Worm (Caenorhabditis elegans) whole organism, L1 larva: ENCODE measurements around the gene jhdm-1.

Experiments
- C34B4.2 ChIP-seq: sonication (generic microtip); optimal IDR thresholded peaks from 2 replicates; lab custom pipeline; 2017; ENCODE audit warnings: mild to moderate bottlenecking, missing genetic modification characterization, missing compliant biosample characterization
- F16B12.6 ChIP-seq: fragments of 150-350 bp; optimal IDR thresholded peaks from 2 replicates; lab custom pipeline; 2014; ENCODE audit warnings: missing biosample characterization, missing genetic modification characterization
- alr-1 ChIP-seq: fragments of 200-800 bp; sonication (Bioruptor generic); optimal IDR thresholded peaks from 2 replicates; lab custom pipeline; 2018; ENCODE audit warnings: borderline replicate concordance, mild to moderate bottlenecking, missing genetic modification characterization, missing compliant biosample characterization
- aly-2 ChIP-seq: fragments of 150-350 bp; optimal IDR thresholded peaks from 2 replicates; lab custom pipeline; 2014; ENCODE audit warnings: missing biosample characterization, missing genetic modification characterization
- ama-1 ChIP-seq: fragments of 150-350 bp; optimal IDR thresholded peaks from 2 replicates; lab custom pipeline; 2014
- ceh-63 ChIP-seq: fragments of 200-800 bp; sonication (Bioruptor generic); optimal IDR thresholded peaks from 2 replicates; lab custom pipeline; 2018; ENCODE audit warnings: mild to moderate bottlenecking, missing genetic modification characterization, missing compliant biosample characterization
- ceh-82 ChIP-seq, 3 experiments: fragments of 150-350 bp in 1 of 3; sonication (generic microtip) in 2 of 3; optimal IDR thresholded peaks; 2 replicates each; lab custom pipeline; 2014 to 2017; ENCODE audit warnings: missing biosample characterization in 3 of 3, missing genetic modification characterization in 3 of 3
- ceh-88 ChIP-seq: fragments of 200-800 bp; sonication (Bioruptor generic); IDR thresholded peaks from 2 replicates; pipeline ENCODE4 v1.3.6; 2022; ENCODE audit warnings: missing genetic modification characterization, missing compliant biosample characterization
- ces-1 ChIP-seq: fragments of 150-350 bp; optimal IDR thresholded peaks from 2 replicates; lab custom pipeline; 2014; ENCODE audit warnings: missing biosample characterization, missing genetic modification reagents, missing genetic modification characterization
- dpl-1 ChIP-seq, 3 experiments: fragments of 150-350 bp in 2 of 3; sonication (generic microtip) in 1 of 3; optimal IDR thresholded peaks; 2 replicates each; lab custom pipeline; 2014 to 2017; ENCODE audit warnings: missing biosample characterization in 3 of 3, missing genetic modification characterization in 3 of 3, missing genetic modification reagents in 3 of 3
- dsc-1 ChIP-seq: sonication (generic microtip); optimal IDR thresholded peaks from 2 replicates; lab custom pipeline; 2016; ENCODE audit warnings: mild to moderate bottlenecking, missing genetic modification characterization, missing compliant biosample characterization
- efl-1 ChIP-seq, 4 experiments: fragments of 150-350 bp; optimal IDR thresholded peaks in 3 of 4; peaks in 1 of 4; 1 replicate in 1 of 4; 2 replicates in 3 of 4; lab custom pipeline; 2014; ENCODE audit warnings: missing biosample characterization in 2 of 4, missing genetic modification characterization in 2 of 4, missing genetic modification reagents in 2 of 4
- egl-27 ChIP-seq, 2 experiments: fragments of 150-350 bp in 1 of 2; sonication (generic microtip); optimal IDR thresholded peaks; 3 replicates each; lab custom pipeline; 2017 to 2018; ENCODE audit warnings: missing biosample characterization in 2 of 2, missing genetic modification characterization in 2 of 2, missing genetic modification reagents in 2 of 2
- elt-2 ChIP-seq: sonication (generic microtip); optimal IDR thresholded peaks from 2 replicates; lab custom pipeline; 2016; ENCODE audit warnings: missing genetic modification characterization, mild to moderate bottlenecking, inconsistent platforms, missing compliant biosample characterization, missing genetic modification reagents
- fkh-4 ChIP-seq: sonication (generic microtip); optimal IDR thresholded peaks from 2 replicates; lab custom pipeline; 2016; ENCODE audit warnings: missing compliant biosample characterization, missing genetic modification characterization, borderline replicate concordance
- fos-1 ChIP-seq: fragments of 150-350 bp; optimal IDR thresholded peaks from 2 replicates; lab custom pipeline; 2014; ENCODE audit warnings: missing biosample characterization, missing genetic modification characterization
- hlh-17 ChIP-seq: fragments of 200-800 bp; sonication (Bioruptor generic); optimal IDR thresholded peaks from 2 replicates; lab custom pipeline; 2018; ENCODE audit warnings: missing genetic modification characterization, mild to moderate bottlenecking, missing compliant biosample characterization, moderate library complexity, borderline replicate concordance
- hpl-2 ChIP-seq: fragments of 150-350 bp; optimal IDR thresholded peaks from 2 replicates; lab custom pipeline; 2014; ENCODE audit warnings: missing biosample characterization, missing genetic modification reagents, missing genetic modification characterization
- isw-1 ChIP-seq: fragments of 200-800 bp; sonication (Bioruptor generic); IDR thresholded peaks from 2 replicates; pipeline ENCODE4 v1.3.6; 2022; ENCODE audit warnings: missing genetic modification characterization, missing compliant biosample characterization
- lin-13 ChIP-seq: fragments of 150-350 bp; optimal IDR thresholded peaks from 2 replicates; lab custom pipeline; 2014; ENCODE audit warnings: missing biosample characterization, missing genetic modification reagents, missing genetic modification characterization
- lin-35 ChIP-seq, 2 experiments: fragments of 150-350 bp; optimal IDR thresholded peaks; 2 replicates each; lab custom pipeline; 2014; ENCODE audit warnings: missing biosample characterization in 2 of 2, missing genetic modification characterization in 2 of 2, missing genetic modification reagents in 2 of 2
- lsy-2 ChIP-seq, 2 experiments: fragments of 150-350 bp; optimal IDR thresholded peaks; 2 replicates each; lab custom pipeline; 2014; ENCODE audit warnings: missing biosample characterization in 2 of 2, missing genetic modification characterization in 2 of 2
- mab-9 ChIP-seq: fragments of 200-800 bp; sonication (Bioruptor generic); IDR thresholded peaks from 2 replicates; pipeline ENCODE4 v1.3.6; 2022; ENCODE audit warnings: missing genetic modification reagents, missing genetic modification characterization, missing compliant biosample characterization
- mep-1 ChIP-seq: fragments of 150-350 bp; optimal IDR thresholded peaks from 2 replicates; lab custom pipeline; 2014; ENCODE audit warnings: missing biosample characterization, missing genetic modification characterization
- nhr-11 ChIP-seq: fragments of 150-350 bp; optimal IDR thresholded peaks from 2 replicates; lab custom pipeline; 2014; ENCODE audit warnings: missing biosample characterization, missing genetic modification characterization
- nhr-12 ChIP-seq: sonication (generic microtip); optimal IDR thresholded peaks from 2 replicates; lab custom pipeline; 2017; ENCODE audit warnings: missing biosample characterization, missing genetic modification characterization
- nhr-19 ChIP-seq: fragments of 200-800 bp; sonication (Bioruptor generic); conservative IDR thresholded peaks from 2 replicates; pipeline ENCODE4 v1.3.6; 2022; ENCODE audit warnings: missing genetic modification characterization, missing compliant biosample characterization
- nhr-20 ChIP-seq: sonication (generic microtip); optimal IDR thresholded peaks from 2 replicates; lab custom pipeline; 2016; ENCODE audit warnings: mild to moderate bottlenecking, missing genetic modification characterization, missing compliant biosample characterization
- nhr-28 ChIP-seq: fragments of 150-350 bp; optimal IDR thresholded peaks from 2 replicates; lab custom pipeline; 2014; ENCODE audit warnings: missing biosample characterization, missing genetic modification characterization
- nhr-71 ChIP-seq: sonication (generic microtip); optimal IDR thresholded peaks from 2 replicates; lab custom pipeline; 2016; ENCODE audit warnings: mild to moderate bottlenecking, missing genetic modification characterization, moderate library complexity, missing compliant biosample characterization
- nhr-76 ChIP-seq: sonication (generic microtip); optimal IDR thresholded peaks from 2 replicates; lab custom pipeline; 2017; ENCODE audit warnings: missing biosample characterization, missing genetic modification characterization
- pag-3 ChIP-seq: sonication (generic microtip); optimal IDR thresholded peaks from 2 replicates; lab custom pipeline; 2017; ENCODE audit warnings: missing genetic modification characterization, mild to moderate bottlenecking, missing compliant biosample characterization, antibody characterized with exemption, borderline replicate concordance; ENCODE audit not compliant: insufficient read depth
- pqm-1 ChIP-seq: sonication (generic microtip); optimal IDR thresholded peaks from 3 replicates; lab custom pipeline; 2017; ENCODE audit warnings: missing biosample characterization, missing genetic modification characterization
- snpc-4 ChIP-seq: fragments of 150-350 bp; optimal IDR thresholded peaks from 2 replicates; lab custom pipeline; 2014; ENCODE audit warnings: missing biosample characterization, missing genetic modification characterization
- sox-4 ChIP-seq: sonication (generic microtip); optimal IDR thresholded peaks from 2 replicates; lab custom pipeline; 2016; ENCODE audit warnings: missing genetic modification characterization, missing compliant biosample characterization
- sptf-1 ChIP-seq: fragments of 150-350 bp; optimal IDR thresholded peaks from 2 replicates; lab custom pipeline; 2014; ENCODE audit warnings: missing biosample characterization, missing genetic modification characterization
- swsn-7 ChIP-seq: sonication (generic microtip); optimal IDR thresholded peaks from 2 replicates; lab custom pipeline; 2016; ENCODE audit warnings: missing genetic modification characterization, missing compliant biosample characterization
- vab-15 ChIP-seq: sonication (generic microtip); optimal IDR thresholded peaks from 2 replicates; lab custom pipeline; 2017; ENCODE audit warnings: missing genotype, mild to moderate bottlenecking, missing genetic modification characterization, missing compliant biosample characterization
- xbp-1 ChIP-seq: sonication (generic microtip); optimal IDR thresholded peaks from 2 replicates; lab custom pipeline; 2016; ENCODE audit warnings: missing genetic modification characterization, missing compliant biosample characterization

The jhdm-1 gene

ce11 chrIII:6495191-6495723 lies 41.0 kb downstream of the jhdm-1 start, which contains the start of gene F23F12.13:
Gene F23F12.13 (plus strand): TSS chrIII:6495673.
- TF ChIP-seq efl-1 (optimal IDR thresholded peaks at IDR 0.05; lab: Kevin White, UChicago) (no peak), efl-1 (GFP tag; optimal IDR thresholded peaks at IDR 0.05 in 1 of 2; lab: Kevin White, UChicago) (peak in 1 of 2 experiments; percentile 69), ces-1 (GFP tag; lab: Kevin White, UChicago) (no peak), ceh-82 (tag; optimal IDR thresholded peaks at IDR 0.05; lab: Kevin White, UChicago) (no peak), elt-2 (tag; lab: Kevin White, UChicago) (peak; percentile 84)

ce11 chrIII:6498176-6498575 lies 43.9 kb downstream of the jhdm-1 start, which contains the start of gene sdz-15:
Gene sdz-15 (plus strand): TSS chrIII:6498476.
- TF ChIP-seq xbp-1 (tag; lab: Kevin White, UChicago), result no peak
- no peak for TF ChIP-seq mab-9 (GFP tag; lab: Robert Waterston, UW)
- TF ChIP-seq dsc-1, result no peak
- no peak for TF ChIP-seq pqm-1 (tag; lab: Kevin White, UChicago)
- no peak for TF ChIP-seq egl-27 (tag; optimal IDR thresholded peaks at IDR 0.05; lab: Kevin White, UChicago)
- no peak for TF ChIP-seq dpl-1 (GFP tag; optimal IDR thresholded peaks at IDR 0.05; lab: Kevin White, UChicago)
- TF ChIP-seq sptf-1 (tag; lab: Kevin White, UChicago), result no peak
- TF ChIP-seq nhr-20 (tag; lab: Kevin White, UChicago), result no peak
- no peak for TF ChIP-seq F16B12.6 (tag; lab: Kevin White, UChicago)
- TF ChIP-seq snpc-4 (tag; lab: Kevin White, UChicago), result no peak
- no peak for TF ChIP-seq nhr-12 (tag; lab: Kevin White, UChicago)
- no peak for TF ChIP-seq ceh-63
- no peak for TF ChIP-seq aly-2
- no peak for TF ChIP-seq sox-4 (tag; lab: Kevin White, UChicago)
- no peak for TF ChIP-seq vab-15
- TF ChIP-seq fkh-4 (tag; lab: Kevin White, UChicago), result no peak
- TF ChIP-seq nhr-19, result no peak
- no peak for TF ChIP-seq fos-1 (tag; lab: Kevin White, UChicago)

DNA sequence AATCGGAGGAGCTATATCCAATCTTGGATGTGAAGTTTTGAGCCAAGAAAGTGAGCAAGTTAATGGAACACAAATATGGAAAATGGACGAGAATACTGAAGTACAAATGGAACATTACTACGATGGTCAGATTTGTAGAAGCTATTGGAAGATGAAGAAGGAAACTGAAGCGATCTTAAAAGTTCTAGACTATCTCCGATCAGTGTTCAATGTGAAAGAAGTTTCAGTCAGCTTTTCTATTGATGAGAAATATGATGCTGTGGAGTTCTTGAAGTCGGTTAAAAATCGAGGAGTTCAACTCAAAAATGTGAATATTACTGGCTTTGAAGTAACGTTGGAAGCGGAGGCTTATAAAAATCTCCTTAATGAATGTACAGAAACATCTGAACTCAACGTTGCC lies 44.8 kb downstream of the jhdm-1 start:
- TF ChIP-seq ceh-88 (GFP tag; lab: Robert Waterston, UW) (no peak), efl-1 (optimal IDR thresholded peaks at IDR 0.05; lab: Kevin White, UChicago) (no peak), efl-1 (GFP tag; optimal IDR thresholded peaks at IDR 0.05 in 1 of 2; lab: Kevin White, UChicago) (peak in 1 of 2 experiments; percentile 71), sox-4 (tag; lab: Kevin White, UChicago) (no peak), elt-2 (tag; lab: Kevin White, UChicago) (no peak)

DNA sequence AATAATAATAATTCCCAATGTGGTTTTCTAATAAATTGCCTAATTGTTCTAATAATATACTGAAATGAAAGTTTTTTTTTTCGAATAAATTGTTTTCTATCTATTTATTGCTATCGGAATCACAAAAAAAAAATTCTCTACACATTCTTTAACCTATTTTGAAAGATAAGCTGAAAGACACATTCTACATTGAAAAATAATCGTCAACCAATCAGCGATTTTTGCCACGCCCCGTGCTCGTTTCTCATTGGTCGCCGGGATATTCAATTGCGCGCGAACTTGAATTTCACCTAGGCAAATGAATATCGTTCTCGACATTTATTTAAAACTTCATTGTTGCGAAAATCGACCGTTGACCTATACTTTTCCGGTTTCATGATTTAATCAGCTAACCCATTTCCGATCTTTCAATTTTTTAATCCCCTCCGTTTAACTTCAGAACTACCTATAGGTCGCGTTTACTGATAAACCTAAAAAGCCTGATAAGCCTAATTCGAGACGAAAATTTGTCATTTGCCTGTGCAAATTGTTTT lies 45.8 kb downstream of the jhdm-1 start, which contains the start of gene F23F12.3:
TSS of gene F23F12.3 (plus strand) at position 483 of the 533 bp plus-strand sequence.
- no peak for TF ChIP-seq fkh-4 (tag; lab: Kevin White, UChicago)
- TF ChIP-seq C34B4.2, result no peak
- peak; percentile 32 for TF ChIP-seq elt-2 (tag; lab: Kevin White, UChicago)
- no peak for TF ChIP-seq nhr-76 (tag; lab: Kevin White, UChicago)
- no peak for TF ChIP-seq ces-1 (GFP tag; lab: Kevin White, UChicago)
- TF ChIP-seq ama-1 (lab: Kevin White, UChicago), result no peak
- TF ChIP-seq, all 84 proteins: peak for 1

- TF ChIP-seq alr-1 (tag; lab: Kevin White, UChicago) (no peak), hlh-17 (GFP tag; lab: Kevin White, UChicago) (no peak), nhr-11 (tag; lab: Kevin White, UChicago) (no peak), hpl-2 (no peak), mep-1 (tag; lab: Kevin White, UChicago) (no peak), pag-3 (tag; lab: Kevin White, UChicago) (no peak), isw-1 (GFP tag; lab: Robert Waterston, UW) (no peak), lsy-2 (tag; optimal IDR thresholded peaks at IDR 0.05; lab: Kevin White, UChicago) (no peak), swsn-7 (tag; lab: Kevin White, UChicago) (no peak), snpc-4 (tag; lab: Kevin White, UChicago) (no peak), lin-13 (GFP tag; lab: Kevin White, UChicago) (no peak), dsc-1 (no peak), nhr-71 (tag; lab: Kevin White, UChicago) (no peak), nhr-28 (tag; lab: Kevin White, UChicago) (no peak), lin-35 (GFP tag; optimal IDR thresholded peaks at IDR 0.05; lab: Kevin White, UChicago) (no peak)
These were observed 53.5 kb downstream of the jhdm-1 start, which contains the start of gene F23F12.12 for ce11 chrIII:6507832-6508231. Gene F23F12.12 (plus strand): TSS chrIII:6508132.
